Worm (Caenorhabditis elegans) whole organism, L2 larva: ENCODE results near the gene F56H11.2.

Experiments
- ama-1 ChIP-seq: fragments of 150-350 bp; optimal IDR thresholded peaks from 2 replicates; lab custom pipeline; 2018; ENCODE audit warnings: inconsistent platforms
- blmp-1 ChIP-seq: sonication (generic microtip); optimal IDR thresholded peaks from 2 replicates; lab custom pipeline; 2017; ENCODE audit warnings: missing genetic modification characterization, mild to moderate bottlenecking, missing compliant biosample characterization, antibody characterized with exemption, moderate library complexity; ENCODE audit not compliant: insufficient read depth
- lin-39 ChIP-seq: fragments of 150-350 bp; optimal IDR thresholded peaks from 2 replicates; lab custom pipeline; 2014; ENCODE audit warnings: missing biosample characterization, missing genetic modification reagents, missing genetic modification characterization
- mab-5 ChIP-seq: fragments of 150-350 bp; optimal IDR thresholded peaks from 2 replicates; lab custom pipeline; 2014; ENCODE audit warnings: missing biosample characterization, missing genetic modification characterization
- nhr-11 ChIP-seq: fragments of 150-350 bp; optimal IDR thresholded peaks from 2 replicates; lab custom pipeline; 2014; ENCODE audit warnings: missing biosample characterization, missing genetic modification characterization
- nhr-77 ChIP-seq: fragments of 150-350 bp; optimal IDR thresholded peaks from 2 replicates; lab custom pipeline; 2014; ENCODE audit warnings: missing biosample characterization, missing genetic modification characterization
- unc-39 ChIP-seq: fragments of 150-350 bp; optimal IDR thresholded peaks from 2 replicates; lab custom pipeline; 2014; ENCODE audit warnings: missing biosample characterization, missing genetic modification characterization
- unc-62 ChIP-seq: fragments of 150-350 bp; optimal IDR thresholded peaks from 2 replicates; lab custom pipeline; 2014; ENCODE audit warnings: missing biosample characterization, missing genetic modification reagents, missing genetic modification characterization

ce11 chrIV:9535105-9535504 is 2.1 kb upstream of the F56H11.2 start:
- no peak for TF ChIP-seq unc-62 (GFP tag; lab: Kevin White, UChicago)
- TF ChIP-seq nhr-77 (tag; lab: Kevin White, UChicago): no peak
- no peak for TF ChIP-seq ama-1
- TF ChIP-seq mab-5 (tag; lab: Kevin White, UChicago): no peak
- peak; percentile 82 for TF ChIP-seq blmp-1 (tag; lab: Kevin White, UChicago)
- no peak for TF ChIP-seq nhr-11
- no peak for TF ChIP-seq unc-39 (tag; lab: Kevin White, UChicago)
- no peak for TF ChIP-seq lin-39
